Fruit fly (Drosophila melanogaster) whole organism, embryonic: ENCODE data around the gene gcm.

ENCODE experiments used
- Aef1 ChIP-seq: fragments of 200-800 bp; sonication (Bioruptor generic); IDR thresholded peaks from 3 replicates; pipeline ENCODE4 v1.3.6; 2022; ENCODE audit warnings: missing biosample characterization, missing genetic modification characterization
- Atf3 ChIP-seq: fragments of 200-800 bp; sonication (Bioruptor generic); optimal IDR thresholded peaks from 3 replicates; lab custom pipeline; 2016; ENCODE audit warnings: missing biosample characterization, missing genetic modification characterization
- CG10209 ChIP-seq: fragments of 200-800 bp; sonication (Bioruptor generic); optimal IDR thresholded peaks from 3 replicates; lab custom pipeline; 2017; ENCODE audit warnings: missing biosample characterization, mild to moderate bottlenecking, missing genetic modification characterization, missing genetic modification reagents
- CG10274 ChIP-seq: fragments of 200-800 bp; sonication (Bioruptor generic); optimal IDR thresholded peaks from 3 replicates; lab custom pipeline; 2017; ENCODE audit warnings: missing biosample characterization, mild to moderate bottlenecking, missing genetic modification characterization
- CG10543 ChIP-seq: fragments of 200-800 bp; sonication (Bioruptor generic); optimal IDR thresholded peaks from 3 replicates; lab custom pipeline; 2017; ENCODE audit warnings: missing biosample characterization, mild to moderate bottlenecking, missing genetic modification characterization, moderate library complexity
- CG11456 ChIP-seq: fragments of 200-800 bp; sonication (Bioruptor generic); IDR thresholded peaks from 3 replicates; pipeline ENCODE4 v1.3.6; 2022; ENCODE audit warnings: missing biosample characterization, missing genetic modification characterization
- CG11560 ChIP-seq: fragments of 200-800 bp; sonication (Bioruptor generic); IDR thresholded peaks from 3 replicates; pipeline ENCODE4 v1.3.6; 2022; ENCODE audit warnings: missing biosample characterization, missing genetic modification characterization
- CG12219 ChIP-seq: fragments of 200-800 bp; sonication (Bioruptor generic); optimal IDR thresholded peaks from 3 replicates; lab custom pipeline; 2018; ENCODE audit warnings: missing biosample characterization, mild to moderate bottlenecking, missing genetic modification characterization
- CG1233 ChIP-seq: fragments of 200-800 bp; sonication (Bioruptor generic); optimal IDR thresholded peaks from 4 replicates; lab custom pipeline; 2018; ENCODE audit warnings: missing biosample characterization, mild to moderate bottlenecking, missing genetic modification characterization
- CG12769 ChIP-seq: fragments of 200-800 bp; sonication (Bioruptor generic); optimal IDR thresholded peaks from 2 replicates; lab custom pipeline; 2019; ENCODE audit warnings: missing biosample characterization, mild to moderate bottlenecking, missing genetic modification characterization, moderate library complexity
- CG13624 ChIP-seq: fragments of 200-800 bp; sonication (Bioruptor generic); optimal IDR thresholded peaks from 2 replicates; lab custom pipeline; 2016; ENCODE audit warnings: missing biosample characterization, missing genetic modification characterization
- CG1529 ChIP-seq: fragments of 200-800 bp; sonication (Bioruptor generic); optimal IDR thresholded peaks from 3 replicates; lab custom pipeline; 2018; ENCODE audit warnings: missing biosample characterization, missing genetic modification characterization
- CG18619 ChIP-seq: fragments of 200-800 bp; sonication (Bioruptor generic); optimal IDR thresholded peaks from 3 replicates; lab custom pipeline; 2017; ENCODE audit warnings: missing biosample characterization, mild to moderate bottlenecking, missing genetic modification characterization
- CG30403 ChIP-seq: fragments of 200-800 bp; sonication (Bioruptor generic); optimal IDR thresholded peaks from 3 replicates; lab custom pipeline; 2016; ENCODE audit warnings: missing biosample characterization, missing genetic modification characterization
- CG31441 ChIP-seq: fragments of 200-800 bp; sonication (Bioruptor generic); IDR thresholded peaks from 2 replicates; pipeline ENCODE4 v1.3.6; 2022; ENCODE audit warnings: missing biosample characterization, missing genetic modification characterization
- CG32532 ChIP-seq: fragments of 200-800 bp; sonication (Bioruptor generic); IDR thresholded peaks from 2 replicates; pipeline ENCODE4 v1.3.6; 2022; ENCODE audit warnings: missing biosample characterization, missing genetic modification characterization
- CG3995 ChIP-seq: fragments of 200-800 bp; sonication (Bioruptor generic); optimal IDR thresholded peaks from 3 replicates; lab custom pipeline; 2016; ENCODE audit warnings: missing biosample characterization, missing genetic modification characterization
- CG4424 ChIP-seq: fragments of 200-800 bp; sonication (Bioruptor generic); optimal IDR thresholded peaks from 3 replicates; lab custom pipeline; 2016; ENCODE audit warnings: missing biosample characterization, missing genetic modification characterization
- CG6654 ChIP-seq: fragments of 200-800 bp; sonication (Bioruptor generic); optimal IDR thresholded peaks from 2 replicates; lab custom pipeline; 2017; ENCODE audit warnings: missing biosample characterization, mild to moderate bottlenecking, missing genetic modification characterization
- CG6813 ChIP-seq: fragments of 200-800 bp; sonication (Bioruptor generic); optimal IDR thresholded peaks from 2 replicates; lab custom pipeline; 2017; ENCODE audit warnings: missing biosample characterization, missing genetic modification characterization, mild to moderate bottlenecking, moderate library complexity, missing genetic modification reagents
- CG7372 ChIP-seq: fragments of 200-800 bp; sonication (Bioruptor generic); IDR thresholded peaks from 2 replicates; pipeline ENCODE4 v1.3.6; 2022; ENCODE audit warnings: missing biosample characterization, missing genetic modification characterization
- Deaf1 ChIP-seq: fragments of 200-800 bp; optimal IDR thresholded peaks from 3 replicates; lab custom pipeline; 2019; ENCODE audit warnings: missing biosample characterization, mild to moderate bottlenecking, missing genetic modification characterization, moderate library complexity
- Dip3 ChIP-seq: fragments of 200-800 bp; sonication (Bioruptor generic); optimal IDR thresholded peaks from 3 replicates; lab custom pipeline; 2016; ENCODE audit warnings: missing biosample characterization, missing genetic modification characterization
- Drgx ChIP-seq: fragments of 200-800 bp; sonication (Bioruptor generic); IDR thresholded peaks from 2 replicates; pipeline ENCODE4 v1.3.6; 2022; ENCODE audit warnings: missing biosample characterization, missing genetic modification characterization
- Ets65A ChIP-seq: fragments of 200-800 bp; sonication (Bioruptor generic); peaks from one replicate; lab custom pipeline; 2016; ENCODE audit warnings: missing biosample characterization, missing genetic modification characterization
- Fer2 ChIP-seq: fragments of 200-800 bp; sonication (Bioruptor generic); optimal IDR thresholded peaks from 2 replicates; lab custom pipeline; 2018; ENCODE audit warnings: missing biosample characterization, mild to moderate bottlenecking, missing genetic modification characterization, moderate library complexity
- Fer3 ChIP-seq: fragments of 200-800 bp; sonication (Bioruptor generic); optimal IDR thresholded peaks from 2 replicates; lab custom pipeline; 2018; ENCODE audit warnings: missing biosample characterization, mild to moderate bottlenecking, missing genetic modification characterization, moderate library complexity
- MTF-1 ChIP-seq: fragments of 200-800 bp; sonication (Bioruptor generic); optimal IDR thresholded peaks from 2 replicates; lab custom pipeline; 2018; ENCODE audit warnings: missing biosample characterization, mild to moderate bottlenecking, missing genetic modification characterization, borderline replicate concordance
- Med ChIP-seq: fragments of 200-800 bp; sonication (Bioruptor generic); peaks from one replicate; lab custom pipeline; 2016; ENCODE audit warnings: missing biosample characterization, missing genetic modification characterization, mild to moderate bottlenecking, inconsistent platforms, moderate library complexity
- NFAT ChIP-seq: fragments of 200-800 bp; sonication (Bioruptor generic); IDR thresholded peaks from 2 replicates; pipeline ENCODE4 v1.3.6; 2022; ENCODE audit warnings: missing biosample characterization, missing genetic modification characterization
- Scr ChIP-seq: fragments of 200-800 bp; sonication (Bioruptor generic); IDR thresholded peaks from 2 replicates; pipeline ENCODE4 v1.3.6; 2022; ENCODE audit warnings: missing biosample characterization, missing genetic modification characterization; ENCODE audit not compliant: partially characterized antibody
- Sox102F ChIP-seq: fragments of 200-800 bp; sonication (Bioruptor generic); optimal IDR thresholded peaks from 2 replicates; lab custom pipeline; 2018; ENCODE audit warnings: missing biosample characterization, mild to moderate bottlenecking, missing genetic modification characterization, moderate library complexity
- Spps ChIP-seq: fragments of 200-800 bp; sonication (Bioruptor generic); optimal IDR thresholded peaks from 2 replicates; lab custom pipeline; 2018; ENCODE audit warnings: missing biosample characterization, mild to moderate bottlenecking, missing genetic modification characterization
- Trl ChIP-seq, 3 experiments: fragments of >200 bp in 2 of 3; fragments of 200-800 bp in 1 of 3; sonication (Bioruptor generic) in 1 of 3; optimal IDR thresholded peaks; 2 replicates in 1 of 3; 3 replicates in 2 of 3; lab custom pipeline; 2016 to 2017; ENCODE audit warnings: missing biosample characterization in 1 of 3, missing genetic modification characterization in 1 of 3
- Xbp1 ChIP-seq: fragments of 200-800 bp; sonication (Bioruptor generic); optimal IDR thresholded peaks from 3 replicates; lab custom pipeline; 2016; ENCODE audit warnings: missing biosample characterization, mild to moderate bottlenecking, missing genetic modification characterization
- bbx ChIP-seq: fragments of 200-800 bp; sonication (Bioruptor generic); IDR thresholded peaks from 2 replicates; pipeline ENCODE4 v1.3.6; 2022; ENCODE audit warnings: missing biosample characterization, missing genetic modification characterization; ENCODE audit not compliant: partially characterized antibody
- crol ChIP-seq: fragments of 200-800 bp; sonication (Bioruptor generic); IDR thresholded peaks from 2 replicates; pipeline ENCODE4 v1.3.6; 2022; ENCODE audit warnings: missing biosample characterization, missing genetic modification characterization
- disco-r ChIP-seq: fragments of 200-800 bp; sonication (Bioruptor generic); optimal IDR thresholded peaks from 2 replicates; lab custom pipeline; 2016; ENCODE audit warnings: missing biosample characterization, missing genetic modification characterization
- dm ChIP-seq: fragments of 200-800 bp; sonication (Bioruptor generic); optimal IDR thresholded peaks from 3 replicates; lab custom pipeline; 2016; ENCODE audit warnings: missing biosample characterization, missing genetic modification characterization
- exex ChIP-seq: fragments of 200-800 bp; sonication (Bioruptor generic); optimal IDR thresholded peaks from 4 replicates; lab custom pipeline; 2018; ENCODE audit warnings: missing biosample characterization, mild to moderate bottlenecking, missing genetic modification characterization, moderate library complexity
- gfzf ChIP-seq: fragments of 200-800 bp; sonication (Bioruptor generic); optimal IDR thresholded peaks from 2 replicates; lab custom pipeline; 2016; ENCODE audit warnings: missing biosample characterization, mild to moderate bottlenecking, missing genetic modification characterization, moderate library complexity
- grn ChIP-seq: fragments of 200-800 bp; sonication (Bioruptor generic); optimal IDR thresholded peaks from 3 replicates; lab custom pipeline; 2017; ENCODE audit warnings: missing biosample characterization, missing genetic modification characterization
- luna ChIP-seq: fragments of 200-800 bp; sonication (Bioruptor generic); optimal IDR thresholded peaks from 2 replicates; lab custom pipeline; 2016; ENCODE audit warnings: missing biosample characterization, missing genetic modification characterization
- mirr ChIP-seq: fragments of 200-800 bp; sonication (Bioruptor generic); optimal IDR thresholded peaks from 3 replicates; lab custom pipeline; 2018; ENCODE audit warnings: missing biosample characterization, mild to moderate bottlenecking, missing genetic modification characterization
- prd ChIP-seq, 3 experiments: fragments of >200 bp in 2 of 3; fragments of 200-800 bp in 1 of 3; sonication (Bioruptor generic) in 1 of 3; optimal IDR thresholded peaks in 2 of 3; IDR thresholded peaks in 1 of 3; 2 replicates in 2 of 3; 3 replicates in 1 of 3; pipeline versions ENCODE4 v1.3.6 to Lab custom; 2017 to 2022; ENCODE audit warnings: missing biosample characterization in 1 of 3, missing genetic modification characterization in 1 of 3
- rib ChIP-seq: fragments of 200-800 bp; sonication (Bioruptor generic); IDR thresholded peaks from 2 replicates; pipeline ENCODE4 v1.3.6; 2022; ENCODE audit warnings: missing biosample characterization, missing genetic modification characterization
- sob ChIP-seq: fragments of 200-800 bp; sonication (Bioruptor generic); IDR thresholded peaks from 2 replicates; pipeline ENCODE4 v1.3.6; 2022; ENCODE audit warnings: missing biosample characterization, missing genetic modification characterization
- unc-4 ChIP-seq: fragments of 200-800 bp; sonication (Bioruptor generic); IDR thresholded peaks from 2 replicates; pipeline ENCODE4 v1.3.6; 2022; ENCODE audit warnings: missing biosample characterization, missing genetic modification characterization; ENCODE audit not compliant: partially characterized antibody
- zen ChIP-seq: fragments of 200-800 bp; sonication (Bioruptor generic); optimal IDR thresholded peaks from 3 replicates; lab custom pipeline; 2018; ENCODE audit warnings: missing biosample characterization, mild to moderate bottlenecking, missing genetic modification characterization, moderate library complexity

gcm gene

DNA sequence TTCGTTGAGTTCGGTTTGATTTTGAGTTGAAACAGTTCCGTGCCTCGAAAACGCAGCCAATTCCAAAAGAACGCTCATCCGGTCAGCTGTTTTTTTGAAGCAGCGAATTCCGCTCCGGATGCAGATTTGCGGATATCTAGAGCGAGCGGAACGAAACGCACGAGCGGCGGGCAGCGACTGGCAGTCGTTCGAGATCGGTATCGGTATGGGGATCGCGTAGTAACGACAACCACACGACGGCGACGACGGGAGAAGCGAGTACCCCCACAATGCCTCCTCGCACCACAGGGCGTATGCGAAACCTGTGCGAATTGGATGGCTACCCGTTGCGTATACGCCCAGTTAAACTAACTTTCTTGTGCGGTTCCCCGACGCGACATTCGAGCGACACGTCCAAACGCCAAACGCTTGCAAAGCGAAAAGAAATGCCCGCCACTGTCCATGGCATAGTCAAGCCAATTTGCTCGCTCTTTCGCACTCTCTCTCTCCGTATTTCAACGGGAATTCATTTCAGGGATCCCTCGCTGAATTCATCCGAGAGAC lies 21.4 kb downstream of the gcm start:
- no peak for TF ChIP-seq Sox102F (GFP tag; lab: Kevin White, UChicago)
- TF ChIP-seq gfzf (GFP tag; lab: Kevin White, UChicago): no peak
- peak; percentile 23 for TF ChIP-seq CG10543 (GFP tag; lab: Kevin White, UChicago)
- TF ChIP-seq CG3995 (GFP tag; lab: Kevin White, UChicago): no peak
- TF ChIP-seq Fer3 (tag; lab: Kevin White, UChicago): no peak
- TF ChIP-seq Atf3 (GFP tag; lab: Kevin White, UChicago): no peak
- no peak for TF ChIP-seq prd (optimal IDR thresholded peaks at IDR 0.05; lab: Kevin White, UChicago)
- TF ChIP-seq prd (GFP tag; IDR thresholded peaks at IDR 0.05; lab: Robert Waterston, UW): no peak
- no peak for TF ChIP-seq CG30403 (GFP tag; lab: Kevin White, UChicago)
- TF ChIP-seq CG12219 (GFP tag; lab: Kevin White, UChicago): no peak
- no peak for TF ChIP-seq luna
- TF ChIP-seq CG7372: peak; percentile 53; the same call in 1 of the 2 replicates
- TF ChIP-seq CG6813 (GFP tag; lab: Kevin White, UChicago): no peak
- no peak for TF ChIP-seq CG4424
- TF ChIP-seq sob (GFP tag; lab: Robert Waterston, UW): no peak
- TF ChIP-seq Deaf1 (tag; lab: Kevin White, UChicago): peak; percentile 70
- no peak for TF ChIP-seq NFAT (GFP tag; lab: Robert Waterston, UW)
- TF ChIP-seq CG11560: 0 out of 3 replicates have a peak, but pooled peaks have one; percentile 31
- TF ChIP-seq crol (GFP tag; lab: Robert Waterston, UW): 0 out of 2 replicates have a peak, but pooled peaks have one; percentile 11
- no peak for TF ChIP-seq Fer2
- no peak for TF ChIP-seq CG10274 (GFP tag; lab: Kevin White, UChicago)
- TF ChIP-seq CG12769 (tag; lab: Kevin White, UChicago): peak; percentile 76
- TF ChIP-seq Dip3 (GFP tag; lab: Kevin White, UChicago): no peak
- TF ChIP-seq CG1233 (GFP tag; lab: Kevin White, UChicago): no peak
- no peak for TF ChIP-seq Xbp1
- no peak for TF ChIP-seq grn (GFP tag; lab: Kevin White, UChicago)
- peak; percentile 13 to 28 for TF ChIP-seq Trl (optimal IDR thresholded peaks at IDR 0.05; lab: Kevin White, UChicago)
- TF ChIP-seq Trl (GFP tag; optimal IDR thresholded peaks at IDR 0.05; lab: Kevin White, UChicago): no peak
- no peak for TF ChIP-seq mirr (GFP tag; lab: Kevin White, UChicago)
- TF ChIP-seq dm (GFP tag; lab: Kevin White, UChicago): no peak
- TF ChIP-seq CG13624: no peak
- TF ChIP-seq CG31441: no peak
- no peak for TF ChIP-seq zen (tag; lab: Kevin White, UChicago)
- no peak for TF ChIP-seq CG18619 (GFP tag; lab: Kevin White, UChicago)
- no peak for TF ChIP-seq CG10209
- no peak for TF ChIP-seq CG6654 (GFP tag; lab: Kevin White, UChicago)
- no peak for TF ChIP-seq MTF-1 (GFP tag; lab: Kevin White, UChicago)
- TF ChIP-seq Scr (GFP tag; lab: Robert Waterston, UW): no peak
- 0 out of 2 replicates have a peak, but pooled peaks have one; percentile 28 for TF ChIP-seq rib
- TF ChIP-seq Med (GFP tag; lab: Kevin White, UChicago): peak; percentile 70
- TF ChIP-seq unc-4 (GFP tag; lab: Robert Waterston, UW): no peak
- TF ChIP-seq Aef1 (GFP tag; lab: Robert Waterston, UW): no peak
- TF ChIP-seq disco-r: no peak
- no peak for TF ChIP-seq Spps (tag; lab: Kevin White, UChicago)
- peak; percentile 9; the same call in 1 of the 2 replicates for TF ChIP-seq CG32532 (GFP tag; lab: Robert Waterston, UW)
- peak; percentile 47 for TF ChIP-seq Ets65A (GFP tag; lab: Kevin White, UChicago)
- no peak for TF ChIP-seq exex (tag; lab: Kevin White, UChicago)
- 0 out of 3 replicates have a peak, but pooled peaks have one; percentile 32 for TF ChIP-seq CG11456 (GFP tag; lab: Robert Waterston, UW)
- no peak for TF ChIP-seq bbx (GFP tag; lab: Robert Waterston, UW)
- no peak for TF ChIP-seq CG1529 (GFP tag; lab: Kevin White, UChicago)
- TF ChIP-seq Drgx (GFP tag; lab: Robert Waterston, UW): peak; percentile 57; the same call in 1 of the 2 replicates
